Worm (Caenorhabditis elegans) whole organism, late embryonic: ENCODE measurements around the gene C23H3.9.
"Not testable (repeated sequence)": the region's sequence is repeated elsewhere in the genome, so short reads cannot be mapped to it uniquely, and the experiment has no call there.

Experiments
- C08G9.2 ChIP-seq: sonication (generic microtip); optimal IDR thresholded peaks from 2 replicates; lab custom pipeline; 2016; ENCODE audit warnings: mild to moderate bottlenecking, missing genetic modification characterization, moderate library complexity, missing compliant biosample characterization
- C38D4.7 ChIP-seq: fragments of 200-800 bp; sonication (Bioruptor generic); optimal IDR thresholded peaks from 2 replicates; lab custom pipeline; 2018; ENCODE audit warnings: mild to moderate bottlenecking, missing genetic modification characterization, moderate library complexity, missing compliant biosample characterization
- ceh-14 ChIP-seq: sonication (generic microtip); optimal IDR thresholded peaks from 2 replicates; lab custom pipeline; 2016; ENCODE audit warnings: missing genotype, missing genetic modification characterization, missing compliant biosample characterization
- ceh-18 ChIP-seq: sonication (generic microtip); optimal IDR thresholded peaks from 2 replicates; lab custom pipeline; 2016; ENCODE audit warnings: missing genetic modification characterization, missing compliant biosample characterization
- ceh-19 ChIP-seq: fragments of 200-800 bp; sonication (Bioruptor generic); optimal IDR thresholded peaks from 2 replicates; lab custom pipeline; 2018; ENCODE audit warnings: mild to moderate bottlenecking, missing genetic modification characterization, missing compliant biosample characterization
- ceh-22 ChIP-seq: sonication (generic microtip); optimal IDR thresholded peaks from 2 replicates; lab custom pipeline; 2017; ENCODE audit warnings: missing biosample characterization, missing genetic modification characterization
- ceh-30 ChIP-seq: fragments of 150-350 bp; optimal IDR thresholded peaks from 2 replicates; lab custom pipeline; 2014; ENCODE audit warnings: missing biosample characterization, missing genetic modification characterization
- ceh-34 ChIP-seq: sonication (generic microtip); optimal IDR thresholded peaks from 2 replicates; lab custom pipeline; 2016; ENCODE audit warnings: mild to moderate bottlenecking, missing genetic modification characterization, missing compliant biosample characterization
- ceh-45 ChIP-seq: fragments of 200-800 bp; sonication (Bioruptor generic); IDR thresholded peaks from 2 replicates; pipeline ENCODE4 v1.3.6; 2022; ENCODE audit warnings: missing genetic modification reagents, missing genetic modification characterization, missing compliant biosample characterization
- ceh-6 ChIP-seq: fragments of 200-800 bp; sonication (Bioruptor generic); optimal IDR thresholded peaks from 2 replicates; lab custom pipeline; 2018; ENCODE audit warnings: mild to moderate bottlenecking, missing genetic modification characterization, missing compliant biosample characterization
- dmd-4 ChIP-seq: sonication (generic microtip); optimal IDR thresholded peaks from 2 replicates; lab custom pipeline; 2016; ENCODE audit warnings: borderline replicate concordance, missing genetic modification characterization, missing compliant biosample characterization
- dve-1 ChIP-seq: sonication (generic microtip); optimal IDR thresholded peaks from 2 replicates; lab custom pipeline; 2017; ENCODE audit warnings: antibody characterized with exemption, mild to moderate bottlenecking, missing genetic modification characterization, missing compliant biosample characterization
- elt-2 ChIP-seq: sonication (generic microtip); optimal IDR thresholded peaks from 2 replicates; lab custom pipeline; 2016; ENCODE audit warnings: missing genetic modification reagents, missing genetic modification characterization, missing compliant biosample characterization
- elt-4 ChIP-seq: sonication (generic microtip); optimal IDR thresholded peaks from 2 replicates; lab custom pipeline; 2016; ENCODE audit warnings: missing genetic modification characterization, missing compliant biosample characterization
- ets-4 ChIP-seq: sonication (generic microtip); optimal IDR thresholded peaks from 2 replicates; lab custom pipeline; 2016; ENCODE audit warnings: missing genetic modification characterization, missing compliant biosample characterization
- fax-1 ChIP-seq: sonication (generic microtip); optimal IDR thresholded peaks from 2 replicates; lab custom pipeline; 2016; ENCODE audit warnings: missing genotype, missing genetic modification characterization, missing compliant biosample characterization
- gmeb-2 ChIP-seq: sonication (generic microtip); optimal IDR thresholded peaks from 2 replicates; lab custom pipeline; 2016; ENCODE audit warnings: missing genetic modification characterization, inconsistent platforms, missing compliant biosample characterization
- hlh-13 ChIP-seq: fragments of 200-800 bp; sonication (Bioruptor generic); optimal IDR thresholded peaks from 2 replicates; lab custom pipeline; 2018; ENCODE audit warnings: mild to moderate bottlenecking, missing genetic modification characterization, missing compliant biosample characterization
- hlh-15 ChIP-seq: sonication (generic microtip); optimal IDR thresholded peaks from 2 replicates; lab custom pipeline; 2016; ENCODE audit warnings: missing genetic modification characterization, missing compliant biosample characterization
- hlh-8 ChIP-seq: sonication (generic microtip); optimal IDR thresholded peaks from 2 replicates; lab custom pipeline; 2016; ENCODE audit warnings: missing genotype, missing genetic modification characterization, missing compliant biosample characterization
- lin-11 ChIP-seq: fragments of 200-800 bp; sonication (Bioruptor generic); optimal IDR thresholded peaks from 2 replicates; lab custom pipeline; 2018; ENCODE audit warnings: mild to moderate bottlenecking, missing genetic modification characterization, missing compliant biosample characterization
- madf-2 ChIP-seq: sonication (generic microtip); optimal IDR thresholded peaks from 2 replicates; lab custom pipeline; 2017; ENCODE audit warnings: missing genetic modification characterization, missing compliant biosample characterization
- nhr-11 ChIP-seq: fragments of 150-350 bp; optimal IDR thresholded peaks from 2 replicates; lab custom pipeline; 2014; ENCODE audit warnings: missing biosample characterization, missing genetic modification characterization
- nhr-232 ChIP-seq: sonication (generic microtip); optimal IDR thresholded peaks from 2 replicates; lab custom pipeline; 2016; ENCODE audit warnings: missing genetic modification characterization, missing compliant biosample characterization
- pax-1 ChIP-seq: fragments of 150-350 bp; optimal IDR thresholded peaks from 2 replicates; lab custom pipeline; 2014; ENCODE audit warnings: missing biosample characterization, missing genetic modification characterization
- pha-2 ChIP-seq: sonication (generic microtip); optimal IDR thresholded peaks from 2 replicates; lab custom pipeline; 2017; ENCODE audit warnings: mild to moderate bottlenecking, missing genetic modification characterization, missing compliant biosample characterization
- rnt-1 ChIP-seq: sonication (generic microtip); optimal IDR thresholded peaks from 2 replicates; lab custom pipeline; 2016; ENCODE audit warnings: missing genetic modification characterization, missing compliant biosample characterization
- sox-4 ChIP-seq: sonication (generic microtip); optimal IDR thresholded peaks from 2 replicates; lab custom pipeline; 2017; ENCODE audit warnings: mild to moderate bottlenecking, missing genetic modification characterization, inconsistent platforms, missing compliant biosample characterization
- tbx-2 ChIP-seq: sonication (generic microtip); optimal IDR thresholded peaks from 2 replicates; lab custom pipeline; 2016; ENCODE audit warnings: missing genetic modification characterization, missing compliant biosample characterization
- unc-3 ChIP-seq, 2 experiments: fragments of 200-800 bp in 1 of 2; sonication (Bioruptor generic) in 1 of 2; sonication (generic microtip) in 1 of 2; conservative IDR thresholded peaks in 1 of 2; optimal IDR thresholded peaks in 1 of 2; 2 replicates each; pipeline versions ENCODE4 v1.3.6 to Lab custom; 2016 to 2022; ENCODE audit warnings: missing compliant biosample characterization in 2 of 2, missing genetic modification characterization in 2 of 2, missing genetic modification reagents in 1 of 2
- unc-42 ChIP-seq: sonication (generic microtip); optimal IDR thresholded peaks from 2 replicates; lab custom pipeline; 2016; ENCODE audit warnings: missing genotype, missing genetic modification characterization, missing compliant biosample characterization
- unc-55 ChIP-seq: sonication (generic microtip); optimal IDR thresholded peaks from 2 replicates; lab custom pipeline; 2017; ENCODE audit warnings: missing biosample characterization, missing genetic modification reagents, missing genetic modification characterization
- unc-86 ChIP-seq: sonication (generic microtip); optimal IDR thresholded peaks from 2 replicates; lab custom pipeline; 2016; ENCODE audit warnings: missing genetic modification characterization, missing compliant biosample characterization

The C23H3.9 gene

DNA sequence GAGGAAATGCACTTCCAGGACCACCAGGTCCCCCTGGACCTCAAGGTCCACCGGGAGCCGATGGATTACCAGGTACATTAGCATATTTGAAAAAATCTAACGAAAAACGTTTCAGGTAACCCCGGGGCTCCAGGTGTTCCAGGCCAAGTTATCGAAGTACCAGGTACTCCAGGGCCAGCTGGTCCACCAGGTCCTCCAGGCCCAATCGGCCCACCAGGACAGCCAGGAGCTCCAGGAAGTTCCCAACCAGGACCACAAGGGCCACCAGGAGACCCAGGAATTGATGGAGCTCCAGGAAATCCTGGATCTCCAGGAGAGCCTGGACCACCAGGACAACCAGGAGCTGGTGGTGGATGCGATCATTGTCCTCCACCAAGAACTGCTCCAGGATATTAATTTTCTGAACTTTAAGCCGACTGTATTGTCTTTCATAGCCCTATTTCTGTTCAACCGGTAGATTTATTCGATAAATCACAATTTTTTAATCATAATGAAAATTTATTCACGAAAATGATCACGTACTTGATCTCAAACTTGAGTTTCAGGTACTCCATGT lies 26.3 kb upstream of the C23H3.9 start:
- TF ChIP-seq tbx-2 (tag; lab: Kevin White, UChicago) (no peak), fax-1 (no peak), dmd-4 (tag; lab: Kevin White, UChicago) (no peak), hlh-13 (GFP tag; lab: Kevin White, UChicago) (no peak), C38D4.7 (GFP tag; lab: Kevin White, UChicago) (no peak), nhr-232 (tag; lab: Kevin White, UChicago) (no peak), ceh-22 (no peak), lin-11 (tag; lab: Kevin White, UChicago) (no peak)

ce11 chrII:104234-104633 lies 25.2 kb upstream of the C23H3.9 start, which contains the start of gene col-68:
Gene col-68 (plus strand): TSS chrII:104534.
- TF ChIP-seq pax-1, result no peak
- TF ChIP-seq ceh-19 (GFP tag; lab: Kevin White, UChicago), result no peak
- TF ChIP-seq ceh-14 (tag; lab: Kevin White, UChicago), result no peak
- no peak for TF ChIP-seq hlh-15 (tag; lab: Kevin White, UChicago)
- TF ChIP-seq ceh-45 (GFP tag; lab: Robert Waterston, UW), result no peak

DNA sequence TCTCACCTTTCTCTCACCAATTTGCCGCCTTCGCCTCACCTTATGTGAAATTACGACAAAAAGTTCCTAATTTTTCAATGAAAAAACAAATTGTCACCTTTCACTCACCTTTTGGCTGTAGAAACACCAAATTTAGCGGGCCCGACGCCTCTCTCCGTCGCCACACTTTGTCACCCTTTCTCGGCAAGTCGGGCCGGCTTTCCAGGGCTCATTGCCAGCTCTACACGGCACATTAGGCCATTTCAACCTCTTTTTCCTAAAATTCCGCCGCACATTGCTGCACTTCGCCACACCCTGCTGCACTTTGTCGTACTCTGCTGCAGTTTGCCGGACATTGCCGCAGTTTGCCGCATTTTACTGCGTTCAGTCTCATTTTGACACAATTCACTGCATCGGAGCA lies 22.1 kb upstream of the C23H3.9 start:
- TF ChIP-seq ceh-18 (tag; lab: Kevin White, UChicago), result no peak
- TF ChIP-seq rnt-1 (tag; lab: Kevin White, UChicago), result no peak
- TF ChIP-seq ceh-45 (GFP tag; lab: Robert Waterston, UW), result no peak
- TF ChIP-seq pha-2 (tag; lab: Kevin White, UChicago), result no peak
- TF ChIP-seq ceh-6, result no peak
- TF ChIP-seq unc-42, result no peak

- not testable (repeated sequence) for TF ChIP-seq sox-4 (tag; lab: Kevin White, UChicago); hlh-13 (GFP tag; lab: Kevin White, UChicago); elt-4 (tag; lab: Kevin White, UChicago)
Observed at ce11 chrII:98894-99293, 19.8 kb upstream of the C23H3.9 start, which contains the start of gene C50D2.10. Gene C50D2.10 (plus strand): TSS chrII:99138.

- no peak for TF ChIP-seq ceh-19 (GFP tag; lab: Kevin White, UChicago)
- peak; percentile 12 for TF ChIP-seq unc-55 (GFP tag; lab: Kevin White, UChicago)
- no peak for TF ChIP-seq hlh-8
- no peak for TF ChIP-seq hlh-15 (tag; lab: Kevin White, UChicago)
- TF ChIP-seq unc-86 (tag; lab: Kevin White, UChicago), result no peak
- no peak for TF ChIP-seq ceh-30 (tag; lab: Kevin White, UChicago)
- TF ChIP-seq ets-4, result no peak
- TF ChIP-seq hlh-13 (GFP tag; lab: Kevin White, UChicago), result no peak
- peak; percentile 14 for TF ChIP-seq pax-1
- no peak for TF ChIP-seq nhr-11 (tag; lab: Kevin White, UChicago)
- TF ChIP-seq sox-4 (tag; lab: Kevin White, UChicago), result no peak
- no peak for TF ChIP-seq C08G9.2 (tag; lab: Kevin White, UChicago)
- peak; percentile 43 for TF ChIP-seq elt-2 (tag; lab: Kevin White, UChicago)
- TF ChIP-seq unc-3 (GFP tag; conservative IDR thresholded peaks at IDR 0.05; lab: Robert Waterston, UW), result no peak
- TF ChIP-seq unc-3 (tag; optimal IDR thresholded peaks at IDR 0.05; lab: Kevin White, UChicago), result peak; percentile 76
- no peak for TF ChIP-seq madf-2 (tag; lab: Kevin White, UChicago)
- no peak for TF ChIP-seq ceh-14 (tag; lab: Kevin White, UChicago)
- TF ChIP-seq dve-1 (tag; lab: Kevin White, UChicago), result no peak
- TF ChIP-seq gmeb-2 (tag; lab: Kevin White, UChicago), result no peak
- peak; percentile 30 for TF ChIP-seq unc-42
- no peak for TF ChIP-seq elt-4 (tag; lab: Kevin White, UChicago)
- no peak for TF ChIP-seq fax-1
- TF ChIP-seq ceh-34, result no peak
Observed at ce11 chrII:97992-98763, 19.1 kb upstream of the C23H3.9 start, which contains the start of the genes luc-7L3 and sftb-6. Gene luc-7L3 (minus strand): TSS chrII:98027. Gene sftb-6 (plus strand): TSS chrII:98404.
